Worm (Caenorhabditis elegans) whole organism, L3 larva: ENCODE results near the gene F16H6.8.
"Not testable (repeated sequence)": the region's sequence is repeated elsewhere in the genome, so short reads cannot be mapped to it uniquely, and the experiment has no call there.

Experiments used
- ama-1 ChIP-seq: fragments of 150-350 bp; optimal IDR thresholded peaks from 2 replicates; lab custom pipeline; 2018
- ceh-16 ChIP-seq: sonication (generic microtip); optimal IDR thresholded peaks from 2 replicates; lab custom pipeline; 2017; ENCODE audit warnings: missing biosample characterization, missing genetic modification characterization
- ceh-28 ChIP-seq: fragments of 150-350 bp; optimal IDR thresholded peaks from 2 replicates; lab custom pipeline; 2014; ENCODE audit warnings: missing biosample characterization, missing genetic modification reagents, missing genetic modification characterization
- daf-12 ChIP-seq: fragments of 150-350 bp; optimal IDR thresholded peaks from 2 replicates; lab custom pipeline; 2014; ENCODE audit warnings: missing biosample characterization, missing genetic modification reagents, missing genetic modification characterization
- egl-27 ChIP-seq: sonication (generic microtip); optimal IDR thresholded peaks from 4 replicates; lab custom pipeline; 2017; ENCODE audit warnings: missing biosample characterization, missing genetic modification reagents, missing genetic modification characterization
- elt-1 ChIP-seq: fragments of 150-350 bp; optimal IDR thresholded peaks from 2 replicates; lab custom pipeline; 2014; ENCODE audit warnings: missing biosample characterization, missing genetic modification characterization
- elt-2 ChIP-seq: sonication (generic microtip); optimal IDR thresholded peaks from 2 replicates; lab custom pipeline; 2016; ENCODE audit warnings: missing genetic modification reagents, mild to moderate bottlenecking, missing genetic modification characterization, missing compliant biosample characterization
- eor-1 ChIP-seq, 2 experiments: fragments of 150-350 bp; optimal IDR thresholded peaks; 2 replicates each; lab custom pipeline; 2014 to 2018; ENCODE audit warnings: missing biosample characterization in 2 of 2, missing genetic modification characterization in 2 of 2
- fkh-10 ChIP-seq: sonication (generic microtip); optimal IDR thresholded peaks from 2 replicates; lab custom pipeline; 2017; ENCODE audit warnings: missing biosample characterization, missing genetic modification reagents, missing genetic modification characterization
- fkh-2 ChIP-seq: fragments of 150-350 bp; optimal IDR thresholded peaks from 2 replicates; lab custom pipeline; 2014; ENCODE audit warnings: missing biosample characterization, missing genetic modification reagents, missing genetic modification characterization
- jun-1 ChIP-seq: fragments of 150-350 bp; optimal IDR thresholded peaks from 2 replicates; lab custom pipeline; 2014; ENCODE audit warnings: missing biosample characterization, missing genetic modification reagents, missing genetic modification characterization
- lin-15B ChIP-seq: fragments of 150-350 bp; optimal IDR thresholded peaks from 2 replicates; lab custom pipeline; 2014; ENCODE audit warnings: missing biosample characterization, missing genetic modification characterization
- mdl-1 ChIP-seq: fragments of 150-350 bp; optimal IDR thresholded peaks from 2 replicates; lab custom pipeline; 2014; ENCODE audit warnings: missing biosample characterization, missing genetic modification characterization
- mml-1 ChIP-seq: fragments of 150-350 bp; sonication (generic microtip); optimal IDR thresholded peaks from 3 replicates; lab custom pipeline; 2014; ENCODE audit warnings: missing biosample characterization, missing genetic modification characterization
- nfya-1 ChIP-seq: sonication (generic microtip); optimal IDR thresholded peaks from 2 replicates; lab custom pipeline; 2017; ENCODE audit warnings: missing genetic modification characterization, mild to moderate bottlenecking, missing compliant biosample characterization, antibody characterized with exemption, moderate library complexity; ENCODE audit not compliant: insufficient read depth
- nhr-12 ChIP-seq: fragments of 150-350 bp; optimal IDR thresholded peaks from 2 replicates; lab custom pipeline; 2014; ENCODE audit warnings: missing biosample characterization, missing genetic modification characterization
- nhr-23 ChIP-seq: fragments of 150-350 bp; optimal IDR thresholded peaks from 2 replicates; lab custom pipeline; 2014; ENCODE audit warnings: missing biosample characterization, missing genetic modification reagents, missing genetic modification characterization
- nhr-25 ChIP-seq: sonication (generic microtip); optimal IDR thresholded peaks from 2 replicates; lab custom pipeline; 2017; ENCODE audit warnings: missing biosample characterization, missing genetic modification characterization
- nhr-28 ChIP-seq: fragments of 150-350 bp; optimal IDR thresholded peaks from 2 replicates; lab custom pipeline; 2014; ENCODE audit warnings: missing biosample characterization, missing genetic modification characterization
- nhr-77 ChIP-seq: fragments of 150-350 bp; optimal IDR thresholded peaks from 2 replicates; lab custom pipeline; 2014; ENCODE audit warnings: missing biosample characterization, missing genetic modification characterization
- pha-4 ChIP-seq: fragments of 150-350 bp; optimal IDR thresholded peaks from 2 replicates; lab custom pipeline; 2014; ENCODE audit warnings: missing biosample characterization, missing genetic modification reagents, missing genetic modification characterization
- pqm-1 ChIP-seq: fragments of 150-350 bp; optimal IDR thresholded peaks from 2 replicates; lab custom pipeline; 2017; ENCODE audit warnings: missing biosample characterization, missing genetic modification characterization, inconsistent platforms
- skn-1 ChIP-seq: fragments of 150-350 bp; optimal IDR thresholded peaks from 2 replicates; lab custom pipeline; 2014; ENCODE audit warnings: missing biosample characterization, missing genetic modification characterization
- snpc-4 ChIP-seq: fragments of 150-350 bp; optimal IDR thresholded peaks from 2 replicates; lab custom pipeline; 2014; ENCODE audit warnings: missing biosample characterization, missing genetic modification characterization
- tbx-2 ChIP-seq: sonication (generic microtip); optimal IDR thresholded peaks from 2 replicates; lab custom pipeline; 2016; ENCODE audit warnings: mild to moderate bottlenecking, missing genetic modification characterization, missing compliant biosample characterization
- unc-62 ChIP-seq: fragments of 150-350 bp; sonication (generic microtip); optimal IDR thresholded peaks from 4 replicates; lab custom pipeline; 2014; ENCODE audit warnings: missing biosample characterization, missing genetic modification reagents, missing genetic modification characterization
- zag-1 ChIP-seq: fragments of 150-350 bp; optimal IDR thresholded peaks from 2 replicates; lab custom pipeline; 2014; ENCODE audit warnings: missing biosample characterization, missing genetic modification characterization
- ztf-11 ChIP-seq: fragments of 150-350 bp; optimal IDR thresholded peaks from 2 replicates; lab custom pipeline; 2014; ENCODE audit warnings: missing biosample characterization, missing genetic modification characterization

The F16H6.8 gene

ce11 chrV:18216175-18216574 lies at the start of gene F16H6.8:
Gene F16H6.8, minus strand, starts transcription at chrV:18216275.
- not testable (repeated sequence) for TF ChIP-seq elt-1 (tag; lab: Kevin White, UChicago); nhr-77; tbx-2

DNA sequence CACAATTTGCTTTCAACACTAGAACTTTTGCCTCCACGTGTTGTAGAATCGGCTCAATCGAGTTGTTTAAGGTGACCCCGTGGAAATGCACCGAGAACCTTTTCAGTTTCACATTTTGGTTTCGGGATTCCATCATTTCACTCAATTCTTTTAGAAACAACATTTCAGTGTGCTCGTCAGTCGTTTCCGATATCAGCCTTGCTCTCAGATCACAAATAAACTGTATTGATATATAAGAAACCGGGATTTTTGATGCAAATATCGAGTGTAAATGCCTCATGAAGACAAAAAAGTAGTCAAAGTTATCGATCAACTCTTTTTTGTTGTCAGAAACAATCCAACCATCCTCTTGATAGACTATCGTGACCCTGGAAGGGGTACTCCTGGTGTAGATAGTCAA lies 49.4 kb upstream of the F16H6.8 start:
- TF ChIP-seq unc-62 (GFP tag; lab: Kevin White, UChicago): no peak
- no peak for TF ChIP-seq fkh-2 (tag; lab: Kevin White, UChicago)
- TF ChIP-seq ztf-11 (tag; lab: Kevin White, UChicago): no peak

DNA sequence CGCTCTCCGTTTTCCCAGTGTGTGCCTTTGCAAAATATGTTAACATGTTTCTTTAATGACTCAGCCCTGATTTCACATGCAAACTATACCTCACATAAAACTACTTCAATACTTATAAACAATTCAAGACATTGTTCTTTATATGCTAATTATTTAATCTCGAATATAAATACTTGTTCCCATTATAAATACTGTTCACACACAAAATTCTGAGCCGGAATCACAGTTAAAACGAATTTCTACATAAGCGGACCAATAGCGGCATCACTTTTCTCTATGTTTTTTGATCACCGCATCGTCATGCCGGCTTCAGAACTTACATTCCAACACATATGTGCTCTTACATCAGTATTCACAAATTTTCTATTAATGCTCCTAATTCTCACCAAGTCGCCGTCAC lies 38.4 kb upstream of the F16H6.8 start, which contains the start of gene R10E8.5:
R10E8.5 (plus strand) TSS at position 301 of the 400 bp plus-strand sequence.
- TF ChIP-seq egl-27 (tag; lab: Kevin White, UChicago) (no peak), elt-1 (tag; lab: Kevin White, UChicago) (no peak), pqm-1 (tag; lab: Kevin White, UChicago) (no peak), lin-15B (no peak), nhr-12 (tag; lab: Kevin White, UChicago) (no peak), eor-1 (tag; optimal IDR thresholded peaks at IDR 0.05; lab: Kevin White, UChicago) (no peak), mdl-1 (no peak), ztf-11 (tag; lab: Kevin White, UChicago) (no peak), ama-1 (lab: Kevin White, UChicago) (no peak)
- TF ChIP-seq, all 47 proteins: peak for 0

DNA sequence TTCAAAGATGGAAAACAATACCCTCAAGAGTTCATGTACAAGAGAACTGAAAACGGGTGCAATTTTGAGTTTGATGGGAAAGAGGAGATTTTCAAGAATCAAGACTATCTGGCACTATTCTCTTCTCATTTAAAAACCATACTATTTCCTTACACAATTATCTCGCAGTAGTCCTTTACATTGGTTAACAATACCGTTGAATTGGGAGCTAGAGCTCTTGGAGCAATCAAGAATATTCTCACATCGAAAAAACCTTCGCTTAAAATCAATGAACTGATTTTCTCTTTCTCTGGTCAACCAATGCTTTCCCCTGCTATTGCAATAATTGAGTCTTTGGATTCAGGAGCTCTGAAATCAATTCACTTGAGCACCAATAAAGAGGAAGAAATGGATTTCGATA lies 37.4 kb upstream of the F16H6.8 start, which contains the start of gene R10E8.2:
R10E8.2 (plus strand) TSS at position 301 of the 400 bp plus-strand sequence.
- no peak for TF ChIP-seq ceh-28 (tag; lab: Kevin White, UChicago)
- TF ChIP-seq pqm-1 (tag; lab: Kevin White, UChicago): no peak
- TF ChIP-seq fkh-10 (GFP tag; lab: Kevin White, UChicago): no peak
- no peak for TF ChIP-seq nhr-23
- TF ChIP-seq skn-1 (tag; lab: Kevin White, UChicago): no peak
- no peak for TF ChIP-seq tbx-2
- no peak for TF ChIP-seq ceh-16 (tag; lab: Kevin White, UChicago)
- no peak for TF ChIP-seq mml-1 (tag; lab: Kevin White, UChicago)

ce11 chrV:18252239-18252638 lies 36.2 kb upstream of the F16H6.8 start, which contains the start of gene R10E8.1:
Gene R10E8.1, minus strand, starts transcription at chrV:18252416.
- no peak for TF ChIP-seq daf-12 (tag; lab: Kevin White, UChicago)
- peak; percentile 59 for TF ChIP-seq pqm-1 (tag; lab: Kevin White, UChicago)
- TF ChIP-seq elt-2 (tag; lab: Kevin White, UChicago): peak; percentile 71

- TF ChIP-seq pqm-1 (tag; lab: Kevin White, UChicago) (peak; percentile 70), elt-2 (tag; lab: Kevin White, UChicago) (peak; percentile 90), eor-1 (tag; optimal IDR thresholded peaks at IDR 0.05; lab: Kevin White, UChicago) (no peak), jun-1 (tag; lab: Kevin White, UChicago) (peak; percentile 18), zag-1 (tag; lab: Kevin White, UChicago) (no peak), egl-27 (tag; lab: Kevin White, UChicago) (no peak)
- TF ChIP-seq, all 47 proteins: peak for 3
Measured at ce11 chrV:18246077-18246476, 30.0 kb upstream of the F16H6.8 start.

DNA sequence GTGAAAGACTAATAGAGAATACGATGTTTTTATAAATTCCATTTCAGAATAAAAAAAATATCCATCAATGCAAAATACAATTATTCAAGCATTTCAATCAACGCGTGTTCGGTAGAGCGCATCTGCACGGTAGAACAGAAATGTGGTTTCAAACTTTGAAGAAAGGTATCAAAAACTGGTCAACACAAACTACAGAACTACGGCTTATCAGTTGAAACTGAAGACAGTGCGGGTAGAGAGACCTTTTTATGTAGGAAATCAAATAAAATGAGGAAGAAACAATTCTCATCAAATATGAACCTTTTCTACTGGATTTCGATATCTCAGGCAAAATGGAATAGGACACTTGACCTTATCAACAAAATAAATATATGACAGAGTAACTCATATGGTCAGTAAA lies 28.3 kb upstream of the F16H6.8 start:
- TF ChIP-seq pqm-1 (tag; lab: Kevin White, UChicago) (peak; percentile 31), elt-2 (tag; lab: Kevin White, UChicago) (peak; percentile 62), nhr-28 (no peak)

ce11 chrV:18243227-18243626 lies 27.2 kb upstream of the F16H6.8 start:
- TF ChIP-seq fkh-10 (GFP tag; lab: Kevin White, UChicago): no peak
- TF ChIP-seq nhr-25: no peak

- no peak for TF ChIP-seq snpc-4 (tag; lab: Kevin White, UChicago)
- no peak for TF ChIP-seq unc-62 (GFP tag; lab: Kevin White, UChicago)
- peak; percentile 17 for TF ChIP-seq nfya-1
- peak; percentile 72 for TF ChIP-seq pqm-1 (tag; lab: Kevin White, UChicago)
- TF ChIP-seq fkh-10 (GFP tag; lab: Kevin White, UChicago): no peak
- no peak for TF ChIP-seq nhr-12 (tag; lab: Kevin White, UChicago)
- peak; percentile 87 for TF ChIP-seq elt-2 (tag; lab: Kevin White, UChicago)
- TF ChIP-seq pha-4 (tag; lab: Kevin White, UChicago): peak; percentile 17
Measured at ce11 chrV:18241328-18241727, 25.3 kb upstream of the F16H6.8 start, which contains the start of gene R10E8.8. Gene R10E8.8, minus strand, starts transcription at chrV:18241670.
